Worm (Caenorhabditis elegans) whole organism, early embryonic: ENCODE measurements around the gene C05D12.5.

Experiments
- B0310.2 ChIP-seq: sonication (generic microtip); optimal IDR thresholded peaks from 2 replicates; lab custom pipeline; 2016; ENCODE audit warnings: mild to moderate bottlenecking, missing genetic modification characterization, missing compliant biosample characterization
- F13C5.2 ChIP-seq: sonication (generic microtip); optimal IDR thresholded peaks from 2 replicates; lab custom pipeline; 2017; ENCODE audit warnings: mild to moderate bottlenecking, missing genetic modification characterization, inconsistent platforms, missing compliant biosample characterization
- aly-1 ChIP-seq: sonication (generic microtip); optimal IDR thresholded peaks from 2 replicates; lab custom pipeline; 2016; ENCODE audit warnings: missing genetic modification characterization, missing compliant biosample characterization
- ama-1 ChIP-seq: fragments of 150-350 bp; optimal IDR thresholded peaks from 2 replicates; lab custom pipeline; 2014
- ceh-13 ChIP-seq: fragments of 200-800 bp; sonication (Bioruptor generic); optimal IDR thresholded peaks from 2 replicates; lab custom pipeline; 2018; ENCODE audit warnings: mild to moderate bottlenecking, missing genetic modification characterization, missing compliant biosample characterization
- ceh-36 ChIP-seq: sonication (generic microtip); optimal IDR thresholded peaks from 2 replicates; lab custom pipeline; 2016; ENCODE audit warnings: missing genetic modification characterization, inconsistent platforms, missing compliant biosample characterization
- ets-7 ChIP-seq: sonication (generic microtip); optimal IDR thresholded peaks from 2 replicates; lab custom pipeline; 2016; ENCODE audit warnings: missing genotype, missing genetic modification characterization, missing compliant biosample characterization
- flt-1 ChIP-seq: fragments of 200-800 bp; sonication (Bioruptor generic); IDR thresholded peaks from 2 replicates; pipeline ENCODE4 v1.3.6; 2022; ENCODE audit warnings: missing genetic modification characterization, missing compliant biosample characterization
- hmbx-1 ChIP-seq: sonication (generic microtip); optimal IDR thresholded peaks from 2 replicates; lab custom pipeline; 2016; ENCODE audit warnings: mild to moderate bottlenecking, missing genetic modification characterization, missing compliant biosample characterization
- hmg-4 ChIP-seq: fragments of 200-800 bp; sonication (Bioruptor generic); optimal IDR thresholded peaks from 2 replicates; lab custom pipeline; 2018; ENCODE audit warnings: mild to moderate bottlenecking, missing genetic modification characterization, missing compliant biosample characterization
- hnd-1 ChIP-seq: sonication (generic microtip); optimal IDR thresholded peaks from 2 replicates; lab custom pipeline; 2016; ENCODE audit warnings: missing genetic modification characterization, missing compliant biosample characterization
- pes-1 ChIP-seq: fragments of 200-800 bp; sonication (Bioruptor generic); IDR thresholded peaks from 2 replicates; pipeline ENCODE4 v1.3.6; 2022; ENCODE audit warnings: missing genetic modification reagents, missing genetic modification characterization, missing compliant biosample characterization
- scrt-1 ChIP-seq: fragments of 200-800 bp; sonication (Bioruptor generic); IDR thresholded peaks from 2 replicates; pipeline ENCODE4 v1.3.6; 2022; ENCODE audit warnings: missing genetic modification characterization, missing compliant biosample characterization
- sea-1 ChIP-seq: fragments of 200-800 bp; sonication (Bioruptor generic); conservative IDR thresholded peaks from 2 replicates; pipeline ENCODE4 v1.3.6; 2022; ENCODE audit warnings: missing genetic modification characterization, missing compliant biosample characterization
- tbx-11 ChIP-seq: fragments of 200-800 bp; sonication (Bioruptor generic); IDR thresholded peaks from 2 replicates; pipeline ENCODE4 v1.3.6; 2022; ENCODE audit warnings: missing genetic modification characterization, missing compliant biosample characterization
- tbx-37 ChIP-seq: fragments of 200-800 bp; sonication (Bioruptor generic); conservative IDR thresholded peaks from 2 replicates; pipeline ENCODE4 v1.3.6; 2022; ENCODE audit warnings: missing genetic modification reagents, missing genetic modification characterization, missing compliant biosample characterization
- tra-4 ChIP-seq: sonication (generic microtip); optimal IDR thresholded peaks from 2 replicates; lab custom pipeline; 2017; ENCODE audit warnings: missing genetic modification characterization, missing compliant biosample characterization

The C05D12.5 gene

ce11 chrII:11476410-11476809 lies 42.4 kb downstream of the C05D12.5 start, which contains the start of gene W02B12.16:
TSS of gene W02B12.16 (minus strand) at chrII:11476510.
- no peak for TF ChIP-seq F13C5.2 (tag; lab: Kevin White, UChicago)
- no peak for TF ChIP-seq aly-1 (tag; lab: Kevin White, UChicago)
- TF ChIP-seq B0310.2 (tag; lab: Kevin White, UChicago) = no peak
- TF ChIP-seq tbx-11 (GFP tag; lab: Robert Waterston, UW) = no peak
- no peak for TF ChIP-seq tbx-37
- no peak for TF ChIP-seq ets-7

DNA sequence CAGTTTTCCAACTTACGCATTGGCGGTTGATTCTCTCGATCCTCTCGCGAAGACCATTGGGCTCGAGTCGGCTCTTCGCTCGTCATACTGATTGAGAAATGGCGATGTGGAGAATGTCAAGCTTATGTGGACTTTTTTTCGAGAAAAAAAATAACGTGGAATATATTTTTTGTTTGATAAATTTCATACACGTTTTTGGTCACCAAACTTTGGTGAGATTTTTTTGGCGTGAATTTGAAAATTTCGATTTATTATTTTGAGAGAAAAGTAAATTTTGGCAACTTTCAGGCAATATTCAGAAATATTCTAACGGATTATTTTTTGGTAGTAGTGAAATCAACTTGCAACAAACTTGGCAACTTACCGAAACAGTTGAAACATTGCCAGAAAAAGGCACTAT lies 45.0 kb downstream of the C05D12.5 start, which contains the start of gene W02B12.12:
Gene W02B12.12, minus strand, starts transcription at position 101 of the 400 bp plus-strand sequence.
- TF ChIP-seq hmg-4 (GFP tag; lab: Kevin White, UChicago) = no peak
- TF ChIP-seq B0310.2 (tag; lab: Kevin White, UChicago) = no peak
- TF ChIP-seq sea-1 (GFP tag; lab: Robert Waterston, UW) = no peak
- no peak for TF ChIP-seq tra-4 (tag; lab: Kevin White, UChicago)
- no peak for TF ChIP-seq hmbx-1 (tag; lab: Kevin White, UChicago)
- TF ChIP-seq tbx-11 (GFP tag; lab: Robert Waterston, UW) = no peak
- TF ChIP-seq ama-1 (lab: Kevin White, UChicago) = no peak
- no peak for TF ChIP-seq aly-1 (tag; lab: Kevin White, UChicago)
- TF ChIP-seq hnd-1 = no peak
- no peak for TF ChIP-seq pes-1 (GFP tag; lab: Robert Waterston, UW)
- no peak for TF ChIP-seq scrt-1 (GFP tag; lab: Robert Waterston, UW)
- no peak for TF ChIP-seq tbx-37
- TF ChIP-seq flt-1 (GFP tag; lab: Robert Waterston, UW) = no peak
- TF ChIP-seq ceh-36 (tag; lab: Kevin White, UChicago) = no peak
- no peak for TF ChIP-seq ceh-13 (GFP tag; lab: Kevin White, UChicago)
- no peak for TF ChIP-seq F13C5.2 (tag; lab: Kevin White, UChicago)
- no peak for TF ChIP-seq ets-7
